Fruit fly (Drosophila melanogaster) whole organism, embryonic: ENCODE data around the gene CG15880.

Experiments used
- Atf-2 ChIP-seq: fragments of 200-800 bp; sonication (Bioruptor generic); optimal IDR thresholded peaks from 2 replicates; lab custom pipeline; 2016; ENCODE audit warnings: missing biosample characterization, missing genetic modification characterization
- Bgb ChIP-seq: fragments of 200-800 bp; sonication (Bioruptor generic); IDR thresholded peaks from 2 replicates; pipeline ENCODE4 v1.3.6; 2022; ENCODE audit warnings: missing biosample characterization, missing genetic modification characterization; ENCODE audit not compliant: partially characterized antibody
- BtbVII ChIP-seq: fragments of 200-800 bp; sonication (Bioruptor generic); optimal IDR thresholded peaks from 3 replicates; lab custom pipeline; 2017; ENCODE audit warnings: missing biosample characterization, mild to moderate bottlenecking, missing genetic modification characterization
- CG10654 ChIP-seq: fragments of 200-800 bp; sonication (Bioruptor generic); optimal IDR thresholded peaks from 2 replicates; lab custom pipeline; 2016; ENCODE audit warnings: missing biosample characterization, missing genetic modification characterization
- CG11723 ChIP-seq: fragments of 200-800 bp; sonication (Bioruptor generic); optimal IDR thresholded peaks from 2 replicates; lab custom pipeline; 2017; ENCODE audit warnings: missing biosample characterization, mild to moderate bottlenecking, missing genetic modification characterization
- CG12104 ChIP-seq: fragments of 200-800 bp; sonication (Bioruptor generic); optimal IDR thresholded peaks from 3 replicates; lab custom pipeline; 2016; ENCODE audit warnings: missing biosample characterization, missing genetic modification characterization
- CG14050 ChIP-seq: fragments of 200-800 bp; sonication (Bioruptor generic); IDR thresholded peaks from 3 replicates; pipeline ENCODE4 v1.3.6; 2022; ENCODE audit warnings: missing biosample characterization, missing genetic modification characterization
- CG16863 ChIP-seq: fragments of 200-800 bp; sonication (Bioruptor generic); optimal IDR thresholded peaks from 3 replicates; lab custom pipeline; 2016; ENCODE audit warnings: missing biosample characterization, missing genetic modification characterization
- CG17612 ChIP-seq: fragments of 200-800 bp; sonication (Bioruptor generic); IDR thresholded peaks from 2 replicates; pipeline ENCODE4 v1.3.6; 2022; ENCODE audit warnings: missing biosample characterization, missing genetic modification characterization
- CG2678 ChIP-seq: fragments of 200-800 bp; sonication (Bioruptor generic); optimal IDR thresholded peaks from 3 replicates; lab custom pipeline; 2019; ENCODE audit warnings: missing biosample characterization, mild to moderate bottlenecking, missing genetic modification characterization, moderate library complexity
- CG30403 ChIP-seq: fragments of 200-800 bp; sonication (Bioruptor generic); optimal IDR thresholded peaks from 3 replicates; lab custom pipeline; 2016; ENCODE audit warnings: missing biosample characterization, missing genetic modification characterization
- CG34376 ChIP-seq: fragments of 200-800 bp; sonication (Bioruptor generic); optimal IDR thresholded peaks from 2 replicates; lab custom pipeline; 2018; ENCODE audit warnings: missing biosample characterization, mild to moderate bottlenecking, missing genetic modification characterization
- CG6791 ChIP-seq: fragments of 200-800 bp; sonication (Bioruptor generic); IDR thresholded peaks from 3 replicates; pipeline ENCODE4 v1.3.6; 2022; ENCODE audit warnings: missing biosample characterization, missing genetic modification characterization; ENCODE audit not compliant: partially characterized antibody
- CG7271 ChIP-seq: fragments of 200-800 bp; sonication (Bioruptor generic); optimal IDR thresholded peaks from 2 replicates; lab custom pipeline; 2018; ENCODE audit warnings: missing biosample characterization, mild to moderate bottlenecking, missing genetic modification characterization, moderate library complexity
- CG7357 ChIP-seq: fragments of 200-800 bp; sonication (Bioruptor generic); IDR thresholded peaks from 3 replicates; pipeline ENCODE4 v1.3.6; 2022; ENCODE audit warnings: missing biosample characterization, missing genetic modification characterization
- CG7745 ChIP-seq: fragments of 200-800 bp; sonication (Bioruptor generic); optimal IDR thresholded peaks from 2 replicates; lab custom pipeline; 2018; ENCODE audit warnings: missing biosample characterization, mild to moderate bottlenecking, missing genetic modification characterization, moderate library complexity
- ERR ChIP-seq: fragments of 200-800 bp; sonication (Bioruptor generic); optimal IDR thresholded peaks from 2 replicates; lab custom pipeline; 2016; ENCODE audit warnings: missing biosample characterization, missing genetic modification characterization
- Fer1 ChIP-seq: fragments of 200-800 bp; sonication (Bioruptor generic); optimal IDR thresholded peaks from 2 replicates; lab custom pipeline; 2017; ENCODE audit warnings: missing biosample characterization, mild to moderate bottlenecking, missing genetic modification characterization
- Hmr ChIP-seq: fragments of 200-800 bp; sonication (Bioruptor generic); optimal IDR thresholded peaks from 3 replicates; lab custom pipeline; 2017; ENCODE audit warnings: mild to moderate bottlenecking, missing biosample characterization, missing genetic modification reagents, missing genetic modification characterization
- Hr39 ChIP-seq: fragments of >200 bp; optimal IDR thresholded peaks from 2 replicates; lab custom pipeline; 2017
- MBD-R2 ChIP-seq: fragments of 200-800 bp; sonication (Bioruptor generic); IDR thresholded peaks from 2 replicates; pipeline ENCODE4 v1.3.6; 2022; ENCODE audit warnings: missing biosample characterization, missing genetic modification characterization
- Mes4 ChIP-seq: fragments of 200-800 bp; sonication (Bioruptor generic); optimal IDR thresholded peaks from 2 replicates; lab custom pipeline; 2016; ENCODE audit warnings: missing biosample characterization, missing genetic modification characterization
- NC2β ChIP-seq: fragments of 200-800 bp; sonication (Bioruptor generic); optimal IDR thresholded peaks from 2 replicates; lab custom pipeline; 2016; ENCODE audit warnings: missing biosample characterization, missing genetic modification characterization
- Sox102F ChIP-seq: fragments of 200-800 bp; sonication (Bioruptor generic); optimal IDR thresholded peaks from 2 replicates; lab custom pipeline; 2018; ENCODE audit warnings: missing biosample characterization, mild to moderate bottlenecking, missing genetic modification characterization, moderate library complexity
- TFAM ChIP-seq: fragments of 200-800 bp; sonication (Bioruptor generic); optimal IDR thresholded peaks from 2 replicates; lab custom pipeline; 2017; ENCODE audit warnings: missing biosample characterization, missing genetic modification characterization, inconsistent platforms
- Trl ChIP-seq, 3 experiments: fragments of >200 bp in 2 of 3; fragments of 200-800 bp in 1 of 3; sonication (Bioruptor generic) in 1 of 3; optimal IDR thresholded peaks; 2 replicates in 1 of 3; 3 replicates in 2 of 3; lab custom pipeline; 2016 to 2017; ENCODE audit warnings: missing biosample characterization in 1 of 3, missing genetic modification characterization in 1 of 3
- br ChIP-seq: fragments of >200 bp; optimal IDR thresholded peaks from 2 replicates; lab custom pipeline; 2017
- cad ChIP-seq: fragments of >200 bp; optimal IDR thresholded peaks from 2 replicates; lab custom pipeline; 2017; ENCODE audit warnings: missing biosample characterization, missing genetic modification characterization
- cato ChIP-seq: fragments of 200-800 bp; sonication (Bioruptor generic); optimal IDR thresholded peaks from 2 replicates; lab custom pipeline; 2016; ENCODE audit warnings: missing biosample characterization, missing genetic modification characterization, borderline replicate concordance
- chif ChIP-seq, 2 experiments: fragments of 200-800 bp; sonication (Bioruptor generic); optimal IDR thresholded peaks; 3 replicates each; lab custom pipeline; 2016; ENCODE audit warnings: missing biosample characterization in 2 of 2, missing genetic modification characterization in 2 of 2
- ci ChIP-seq: fragments of 200-800 bp; sonication (Bioruptor generic); IDR thresholded peaks from 3 replicates; pipeline ENCODE4 v1.3.6; 2022; ENCODE audit warnings: missing biosample characterization, missing genetic modification characterization
- dati ChIP-seq: fragments of 200-800 bp; sonication (Bioruptor generic); IDR thresholded peaks from 2 replicates; pipeline ENCODE4 v1.3.6; 2022; ENCODE audit warnings: missing biosample characterization, missing genetic modification characterization
- dm ChIP-seq: fragments of 200-800 bp; sonication (Bioruptor generic); optimal IDR thresholded peaks from 3 replicates; lab custom pipeline; 2016; ENCODE audit warnings: missing biosample characterization, missing genetic modification characterization
- dysf ChIP-seq: fragments of 200-800 bp; sonication (Bioruptor generic); IDR thresholded peaks from 3 replicates; pipeline ENCODE4 v1.3.6; 2022; ENCODE audit warnings: missing biosample characterization, missing genetic modification characterization
- ftz-f1 ChIP-seq: fragments of 200-800 bp; sonication (Bioruptor generic); optimal IDR thresholded peaks from 2 replicates; lab custom pipeline; 2016; ENCODE audit warnings: missing biosample characterization, missing genetic modification characterization
- gcm ChIP-seq: fragments of 200-800 bp; sonication (Bioruptor generic); optimal IDR thresholded peaks from 2 replicates; lab custom pipeline; 2019; ENCODE audit warnings: missing biosample characterization, mild to moderate bottlenecking, missing genetic modification characterization, moderate library complexity
- jing ChIP-seq: fragments of 200-800 bp; sonication (Bioruptor generic); optimal IDR thresholded peaks from 2 replicates; lab custom pipeline; 2018; ENCODE audit warnings: missing biosample characterization, mild to moderate bottlenecking, missing genetic modification characterization
- pros ChIP-seq: fragments of 200-800 bp; sonication (Bioruptor generic); optimal IDR thresholded peaks from 3 replicates; lab custom pipeline; 2019; ENCODE audit warnings: missing biosample characterization, mild to moderate bottlenecking, missing genetic modification characterization, moderate library complexity
- rib ChIP-seq: fragments of 200-800 bp; sonication (Bioruptor generic); IDR thresholded peaks from 2 replicates; pipeline ENCODE4 v1.3.6; 2022; ENCODE audit warnings: missing biosample characterization, missing genetic modification characterization
- salm ChIP-seq: fragments of 200-800 bp; sonication (Bioruptor generic); optimal IDR thresholded peaks from 2 replicates; lab custom pipeline; 2018; ENCODE audit warnings: missing biosample characterization, mild to moderate bottlenecking, missing genetic modification characterization
- shn ChIP-seq: fragments of 200-800 bp; sonication (Bioruptor generic); optimal IDR thresholded peaks from 3 replicates; lab custom pipeline; 2016; ENCODE audit warnings: missing biosample characterization, missing genetic modification characterization
- slou ChIP-seq: fragments of 200-800 bp; sonication (Bioruptor generic); optimal IDR thresholded peaks from 3 replicates; lab custom pipeline; 2016; ENCODE audit warnings: missing biosample characterization, missing genetic modification characterization
- sqz ChIP-seq: fragments of 200-800 bp; sonication (Bioruptor generic); optimal IDR thresholded peaks from 3 replicates; lab custom pipeline; 2018; ENCODE audit warnings: missing biosample characterization, mild to moderate bottlenecking, missing genetic modification characterization
- sr ChIP-seq: fragments of 200-800 bp; sonication (Bioruptor generic); IDR thresholded peaks from 3 replicates; pipeline ENCODE4 v1.3.6; 2022; ENCODE audit warnings: missing biosample characterization, missing genetic modification characterization
- tap ChIP-seq: fragments of 200-800 bp; optimal IDR thresholded peaks from 3 replicates; lab custom pipeline; 2019; ENCODE audit warnings: missing biosample characterization, mild to moderate bottlenecking, missing genetic modification characterization, moderate library complexity
- tgo ChIP-seq: fragments of 200-800 bp; sonication (Bioruptor generic); IDR thresholded peaks from 3 replicates; pipeline ENCODE4 v1.3.6; 2022; ENCODE audit warnings: missing biosample characterization, missing genetic modification characterization
- trh ChIP-seq: fragments of 200-800 bp; sonication (Bioruptor generic); optimal IDR thresholded peaks from 2 replicates; lab custom pipeline; 2016; ENCODE audit warnings: missing biosample characterization, missing genetic modification characterization
- tup ChIP-seq: fragments of 200-800 bp; sonication (Bioruptor generic); optimal IDR thresholded peaks from 2 replicates; lab custom pipeline; 2016; ENCODE audit warnings: missing biosample characterization, mild to moderate bottlenecking, missing genetic modification characterization, moderate library complexity
- wek ChIP-seq: fragments of 200-800 bp; sonication (Bioruptor generic); optimal IDR thresholded peaks from 3 replicates; lab custom pipeline; 2018; ENCODE audit warnings: missing biosample characterization, mild to moderate bottlenecking, missing genetic modification characterization, moderate library complexity
- zen2 ChIP-seq: fragments of 200-800 bp; sonication (Bioruptor generic); IDR thresholded peaks from 3 replicates; pipeline ENCODE4 v1.3.6; 2022; ENCODE audit warnings: missing biosample characterization, missing genetic modification characterization; ENCODE audit not compliant: partially characterized antibody

Gene CG15880

dm6 chr2L:845341-846004, 27.7 kb upstream of the CG15880 start (continued):
- TF ChIP-seq jing (GFP tag; lab: Kevin White, UChicago) = peak; percentile 66
- TF ChIP-seq CG7745 (tag; lab: Kevin White, UChicago) = no peak
- peak; percentile 84 for TF ChIP-seq dati (GFP tag; lab: Robert Waterston, UW)
- TF ChIP-seq Sox102F (GFP tag; lab: Kevin White, UChicago) = peak; percentile 91
- TF ChIP-seq CG11723 (GFP tag; lab: Kevin White, UChicago) = peak; percentile 72
- no peak for TF ChIP-seq br
- TF ChIP-seq sr (GFP tag; lab: Robert Waterston, UW) = peak; percentile 100
- TF ChIP-seq wek (GFP tag; lab: Kevin White, UChicago) = peak; percentile 78
- TF ChIP-seq Hmr = peak; percentile 89
- TF ChIP-seq tup (GFP tag; lab: Kevin White, UChicago) = no peak
- TF ChIP-seq Hr39 = no peak
- peak; percentile 48 for TF ChIP-seq cato (GFP tag; lab: Kevin White, UChicago)
- TF ChIP-seq ftz-f1 (GFP tag; lab: Kevin White, UChicago) = peak; percentile 24
- peak; percentile 75 for TF ChIP-seq BtbVII
- TF ChIP-seq CG2678 (tag; lab: Kevin White, UChicago) = peak; percentile 92
- TF ChIP-seq MBD-R2 = peak; percentile 68
- peak; percentile 44 for TF ChIP-seq slou (GFP tag; lab: Kevin White, UChicago)
- peak; percentile 88 for TF ChIP-seq CG16863 (GFP tag; lab: Kevin White, UChicago)
- no peak for TF ChIP-seq zen2 (GFP tag; lab: Robert Waterston, UW)
- peak; percentile 22 to 50 for TF ChIP-seq Trl (optimal IDR thresholded peaks at IDR 0.05; lab: Kevin White, UChicago)
- peak; percentile 86 for TF ChIP-seq Trl (GFP tag; optimal IDR thresholded peaks at IDR 0.05; lab: Kevin White, UChicago)
- TF ChIP-seq ERR (GFP tag; lab: Kevin White, UChicago) = peak; percentile 85
- peak; percentile 64 for TF ChIP-seq CG12104 (GFP tag; lab: Kevin White, UChicago)
- TF ChIP-seq dm (GFP tag; lab: Kevin White, UChicago) = peak; percentile 80
- TF ChIP-seq Bgb (GFP tag; lab: Robert Waterston, UW) = no peak
- peak; percentile 84 for TF ChIP-seq tgo
- TF ChIP-seq trh (GFP tag; lab: Kevin White, UChicago) = peak; percentile 51
- TF ChIP-seq CG10654 (GFP tag; lab: Kevin White, UChicago) = peak; percentile 80
- TF ChIP-seq NC2β (GFP tag; lab: Kevin White, UChicago) = peak; percentile 59
- peak; percentile 67 for TF ChIP-seq CG34376 (GFP tag; lab: Kevin White, UChicago)
- TF ChIP-seq salm (tag; lab: Kevin White, UChicago) = peak; percentile 59
- TF ChIP-seq CG30403 (GFP tag; lab: Kevin White, UChicago) = peak; percentile 84
- TF ChIP-seq shn (GFP tag; lab: Kevin White, UChicago) = peak; percentile 85
- peak; percentile 82 for TF ChIP-seq CG17612 (GFP tag; lab: Robert Waterston, UW)
- peak; percentile 72 for TF ChIP-seq gcm
- peak; percentile 80 for TF ChIP-seq Atf-2
- TF ChIP-seq sqz = peak; percentile 44
- TF ChIP-seq pros (GFP tag; lab: Kevin White, UChicago) = no peak
- peak; percentile 88 for TF ChIP-seq CG14050 (GFP tag; lab: Robert Waterston, UW)
- no peak for TF ChIP-seq cad (GFP tag; lab: Kevin White, UChicago)
- no peak for TF ChIP-seq CG6791 (GFP tag; lab: Robert Waterston, UW)
- TF ChIP-seq dysf (GFP tag; lab: Robert Waterston, UW) = peak; percentile 94
- TF ChIP-seq Mes4 = peak; percentile 77
- no peak for TF ChIP-seq TFAM (GFP tag; lab: Kevin White, UChicago)
- TF ChIP-seq chif (GFP tag; optimal IDR thresholded peaks at IDR 0.05; lab: Kevin White, UChicago) = peak; percentile 85 to 87
- TF ChIP-seq rib (GFP tag; lab: Robert Waterston, UW) = peak; percentile 76
- peak; percentile 75 for TF ChIP-seq CG7357 (GFP tag; lab: Robert Waterston, UW)
- TF ChIP-seq ci (GFP tag; lab: Robert Waterston, UW) = peak; percentile 97
- peak; percentile 90 for TF ChIP-seq Fer1
- no peak for TF ChIP-seq CG7271 (tag; lab: Kevin White, UChicago)
- TF ChIP-seq tap (tag; lab: Kevin White, UChicago) = peak; percentile 88
